Worm (Caenorhabditis elegans): ENCODE data around the gene sftd-3.

- TF ChIP-seq nhr-12 (tag; optimal IDR thresholded peaks at IDR 0.05) (no peak), fos-1 (tag; optimal IDR thresholded peaks at IDR 0.05) (no peak), nhr-237 (tag; optimal IDR thresholded peaks at IDR 0.05) (no peak), nhr-25 (tag; optimal IDR thresholded peaks at IDR 0.05) (no peak), nhr-21 (tag; optimal IDR thresholded peaks at IDR 0.05) (no peak), unc-62 (GFP tag; optimal IDR thresholded peaks at IDR 0.05) (no peak), snpc-4 (tag; optimal IDR thresholded peaks at IDR 0.05) (no peak), elt-3 (tag; optimal IDR thresholded peaks at IDR 0.05) (no peak), skn-1 (tag; optimal IDR thresholded peaks at IDR 0.05) (no peak), ZK546.5 (tag; optimal IDR thresholded peaks at IDR 0.05) (no peak), zag-1 (tag; optimal IDR thresholded peaks at IDR 0.05) (no peak), sem-4 (tag; optimal IDR thresholded peaks at IDR 0.05) (no peak), ceh-16 (tag; optimal IDR thresholded peaks at IDR 0.05) (no peak), ama-1 (optimal IDR thresholded peaks at IDR 0.05) (no peak)
Measured at ce11 chrII:8992780-8993179, 28.8 kb upstream of the sftd-3 start, which contains the start of gene ooc-5.

Measured in whole organism, L2 larva.